Worm (Caenorhabditis elegans) whole organism, L3 larva: Measurements from ENCODE around the gene Y105C5B.9.

Source experiments
- ZK546.5 ChIP-seq: sonication (generic microtip); optimal IDR thresholded peaks from 2 replicates; lab custom pipeline; 2017; ENCODE audit warnings: missing biosample characterization, missing genetic modification characterization
- aly-2 ChIP-seq: fragments of 150-350 bp; optimal IDR thresholded peaks from 2 replicates; lab custom pipeline; 2014; ENCODE audit warnings: missing biosample characterization, missing genetic modification characterization
- ceh-16 ChIP-seq: sonication (generic microtip); optimal IDR thresholded peaks from 2 replicates; lab custom pipeline; 2017; ENCODE audit warnings: missing biosample characterization, missing genetic modification characterization
- ceh-28 ChIP-seq: fragments of 150-350 bp; optimal IDR thresholded peaks from 2 replicates; lab custom pipeline; 2014; ENCODE audit warnings: missing biosample characterization, missing genetic modification reagents, missing genetic modification characterization
- ceh-82 ChIP-seq: fragments of 150-350 bp; optimal IDR thresholded peaks from 2 replicates; lab custom pipeline; 2014; ENCODE audit warnings: missing biosample characterization, missing genetic modification characterization
- ceh-9 ChIP-seq: sonication (generic microtip); optimal IDR thresholded peaks from 2 replicates; lab custom pipeline; 2018; ENCODE audit warnings: missing biosample characterization, missing genetic modification characterization
- daf-12 ChIP-seq: fragments of 150-350 bp; optimal IDR thresholded peaks from 2 replicates; lab custom pipeline; 2014; ENCODE audit warnings: missing biosample characterization, missing genetic modification reagents, missing genetic modification characterization
- egl-27 ChIP-seq: sonication (generic microtip); optimal IDR thresholded peaks from 4 replicates; lab custom pipeline; 2017; ENCODE audit warnings: missing biosample characterization, missing genetic modification reagents, missing genetic modification characterization
- egl-5 ChIP-seq: fragments of 150-350 bp; optimal IDR thresholded peaks from 2 replicates; lab custom pipeline; 2017; ENCODE audit warnings: missing biosample characterization, missing genetic modification reagents, missing genetic modification characterization, inconsistent platforms
- elt-2 ChIP-seq: sonication (generic microtip); optimal IDR thresholded peaks from 2 replicates; lab custom pipeline; 2016; ENCODE audit warnings: missing genetic modification reagents, mild to moderate bottlenecking, missing genetic modification characterization, missing compliant biosample characterization
- elt-3 ChIP-seq, 3 experiments: fragments of 150-350 bp in 1 of 3; sonication (generic microtip) in 2 of 3; optimal IDR thresholded peaks; 2 replicates in 2 of 3; 4 replicates in 1 of 3; lab custom pipeline; 2014 to 2017; ENCODE audit warnings: missing biosample characterization in 3 of 3, missing genetic modification characterization in 3 of 3
- eor-1 ChIP-seq, 2 experiments: fragments of 150-350 bp; optimal IDR thresholded peaks; 2 replicates each; lab custom pipeline; 2014 to 2018; ENCODE audit warnings: missing biosample characterization in 2 of 2, missing genetic modification characterization in 2 of 2
- hmg-11 ChIP-seq: sonication (generic microtip); optimal IDR thresholded peaks from 2 replicates; lab custom pipeline; 2016; ENCODE audit warnings: missing genetic modification characterization, missing compliant biosample characterization
- jun-1 ChIP-seq: fragments of 150-350 bp; optimal IDR thresholded peaks from 2 replicates; lab custom pipeline; 2014; ENCODE audit warnings: missing biosample characterization, missing genetic modification reagents, missing genetic modification characterization
- lin-15B ChIP-seq: fragments of 150-350 bp; optimal IDR thresholded peaks from 2 replicates; lab custom pipeline; 2014; ENCODE audit warnings: missing biosample characterization, missing genetic modification characterization
- mdl-1 ChIP-seq: fragments of 150-350 bp; optimal IDR thresholded peaks from 2 replicates; lab custom pipeline; 2014; ENCODE audit warnings: missing biosample characterization, missing genetic modification characterization
- mml-1 ChIP-seq: fragments of 150-350 bp; sonication (generic microtip); optimal IDR thresholded peaks from 3 replicates; lab custom pipeline; 2014; ENCODE audit warnings: missing biosample characterization, missing genetic modification characterization
- nfya-1 ChIP-seq: sonication (generic microtip); optimal IDR thresholded peaks from 2 replicates; lab custom pipeline; 2017; ENCODE audit warnings: missing genetic modification characterization, mild to moderate bottlenecking, missing compliant biosample characterization, antibody characterized with exemption, moderate library complexity; ENCODE audit not compliant: insufficient read depth
- nhr-11 ChIP-seq: fragments of 150-350 bp; optimal IDR thresholded peaks from 2 replicates; lab custom pipeline; 2014; ENCODE audit warnings: missing biosample characterization, missing genetic modification characterization
- nhr-12 ChIP-seq: fragments of 150-350 bp; optimal IDR thresholded peaks from 2 replicates; lab custom pipeline; 2014; ENCODE audit warnings: missing biosample characterization, missing genetic modification characterization
- nhr-23 ChIP-seq: fragments of 150-350 bp; optimal IDR thresholded peaks from 2 replicates; lab custom pipeline; 2014; ENCODE audit warnings: missing biosample characterization, missing genetic modification reagents, missing genetic modification characterization
- nhr-237 ChIP-seq: fragments of 150-350 bp; optimal IDR thresholded peaks from 2 replicates; lab custom pipeline; 2014; ENCODE audit warnings: missing biosample characterization, missing genetic modification characterization
- nhr-25 ChIP-seq: sonication (generic microtip); optimal IDR thresholded peaks from 2 replicates; lab custom pipeline; 2017; ENCODE audit warnings: missing biosample characterization, missing genetic modification characterization
- nhr-28 ChIP-seq: fragments of 150-350 bp; optimal IDR thresholded peaks from 2 replicates; lab custom pipeline; 2014; ENCODE audit warnings: missing biosample characterization, missing genetic modification characterization
- nhr-43 ChIP-seq: sonication (generic microtip); optimal IDR thresholded peaks from 2 replicates; lab custom pipeline; 2016; ENCODE audit warnings: mild to moderate bottlenecking, missing genetic modification characterization, missing compliant biosample characterization; ENCODE audit not compliant: poor library complexity, severe bottlenecking
- nhr-67 ChIP-seq: fragments of 150-350 bp; optimal IDR thresholded peaks from 2 replicates; lab custom pipeline; 2014; ENCODE audit warnings: missing biosample characterization, missing genetic modification characterization
- nhr-77 ChIP-seq: fragments of 150-350 bp; optimal IDR thresholded peaks from 2 replicates; lab custom pipeline; 2014; ENCODE audit warnings: missing biosample characterization, missing genetic modification characterization
- pqm-1 ChIP-seq: fragments of 150-350 bp; optimal IDR thresholded peaks from 2 replicates; lab custom pipeline; 2017; ENCODE audit warnings: missing biosample characterization, missing genetic modification characterization, inconsistent platforms
- sea-2 ChIP-seq: fragments of 150-350 bp; sonication (generic microtip); optimal IDR thresholded peaks from 4 replicates; lab custom pipeline; 2014; ENCODE audit warnings: missing biosample characterization, missing genetic modification reagents, missing genetic modification characterization
- skn-1 ChIP-seq: fragments of 150-350 bp; optimal IDR thresholded peaks from 2 replicates; lab custom pipeline; 2014; ENCODE audit warnings: missing biosample characterization, missing genetic modification characterization
- tbx-2 ChIP-seq: sonication (generic microtip); optimal IDR thresholded peaks from 2 replicates; lab custom pipeline; 2016; ENCODE audit warnings: mild to moderate bottlenecking, missing genetic modification characterization, missing compliant biosample characterization
- unc-62 ChIP-seq: fragments of 150-350 bp; sonication (generic microtip); optimal IDR thresholded peaks from 4 replicates; lab custom pipeline; 2014; ENCODE audit warnings: missing biosample characterization, missing genetic modification reagents, missing genetic modification characterization
- ztf-11 ChIP-seq: fragments of 150-350 bp; optimal IDR thresholded peaks from 2 replicates; lab custom pipeline; 2014; ENCODE audit warnings: missing biosample characterization, missing genetic modification characterization

Gene Y105C5B.9

ce11 chrIV:15933100-15933499 is 2.7 kb downstream of the Y105C5B.9 start:
- peak; percentile 20 for TF ChIP-seq elt-2 (tag; lab: Kevin White, UChicago)
- peak; percentile 33 for TF ChIP-seq pqm-1 (tag; lab: Kevin White, UChicago)

ce11 chrIV:15933814-15934213 is 3.4 kb downstream of the Y105C5B.9 start, which contains the start of gene srv-16:
Gene srv-16, minus strand, starts transcription at chrIV:15933914.
- TF ChIP-seq jun-1 (tag; lab: Kevin White, UChicago), result no peak
- no peak for TF ChIP-seq elt-2 (tag; lab: Kevin White, UChicago)
- TF ChIP-seq skn-1 (tag; lab: Kevin White, UChicago), result no peak
- no peak for TF ChIP-seq nhr-23
- no peak for TF ChIP-seq egl-5 (tag; lab: Kevin White, UChicago)
- TF ChIP-seq nhr-11 (tag; lab: Kevin White, UChicago), result no peak
- TF ChIP-seq sea-2 (GFP tag; lab: Kevin White, UChicago), result no peak

ce11 chrIV:15937088-15937487 is 6.7 kb downstream of the Y105C5B.9 start:
- no peak for TF ChIP-seq skn-1 (tag; lab: Kevin White, UChicago)
- no peak for TF ChIP-seq nhr-12
- no peak for TF ChIP-seq ceh-82 (tag; lab: Kevin White, UChicago)
- no peak for TF ChIP-seq unc-62 (GFP tag; lab: Kevin White, UChicago)
- no peak for TF ChIP-seq sea-2 (GFP tag; lab: Kevin White, UChicago)
- no peak for TF ChIP-seq nhr-28
- TF ChIP-seq nhr-237, result no peak

- TF ChIP-seq nhr-25 (tag; lab: Kevin White, UChicago), result no peak
- no peak for TF ChIP-seq mml-1 (tag; lab: Kevin White, UChicago)
- TF ChIP-seq ZK546.5 (tag; lab: Kevin White, UChicago), result no peak
- no peak for TF ChIP-seq egl-27 (tag; lab: Kevin White, UChicago)
- no peak for TF ChIP-seq elt-3 (tag; optimal IDR thresholded peaks at IDR 0.05; lab: Kevin White, UChicago)
- TF ChIP-seq nhr-237, result no peak
- TF ChIP-seq nfya-1 (tag; lab: Kevin White, UChicago), result no peak
- no peak for TF ChIP-seq nhr-77
- no peak for TF ChIP-seq eor-1 (tag; optimal IDR thresholded peaks at IDR 0.05; lab: Kevin White, UChicago)
- no peak for TF ChIP-seq nhr-43
- TF ChIP-seq elt-2 (tag; lab: Kevin White, UChicago), result no peak
- TF ChIP-seq mdl-1, result no peak
- TF ChIP-seq pqm-1 (tag; lab: Kevin White, UChicago), result no peak
- TF ChIP-seq ceh-28 (tag; lab: Kevin White, UChicago), result no peak
- no peak for TF ChIP-seq lin-15B
- no peak for TF ChIP-seq nhr-12
- no peak for TF ChIP-seq egl-5 (tag; lab: Kevin White, UChicago)
- TF ChIP-seq ceh-16 (tag; lab: Kevin White, UChicago), result no peak
- TF ChIP-seq, all 47 proteins: peak for 0
Measured at ce11 chrIV:15938471-15938870, 8.1 kb downstream of the Y105C5B.9 start.

- TF ChIP-seq ceh-9 (tag; lab: Kevin White, UChicago) (no peak), sea-2 (GFP tag; lab: Kevin White, UChicago) (no peak), aly-2 (tag; lab: Kevin White, UChicago) (no peak), nhr-67 (no peak), eor-1 (tag; optimal IDR thresholded peaks at IDR 0.05; lab: Kevin White, UChicago) (no peak), nhr-237 (no peak), egl-5 (tag; lab: Kevin White, UChicago) (no peak), pqm-1 (tag; lab: Kevin White, UChicago) (no peak), lin-15B (no peak), nhr-12 (no peak)
Measured at ce11 chrIV:15940811-15941210, 10.4 kb downstream of the Y105C5B.9 start.

ce11 chrIV:15941403-15941802 is 11.0 kb downstream of the Y105C5B.9 start, which contains the start of gene Y105C5B.11:
Gene Y105C5B.11, minus strand, starts transcription at chrIV:15941503.
- TF ChIP-seq nhr-28, result no peak
- no peak for TF ChIP-seq ceh-9 (tag; lab: Kevin White, UChicago)
- no peak for TF ChIP-seq ZK546.5 (tag; lab: Kevin White, UChicago)
- TF ChIP-seq unc-62 (GFP tag; lab: Kevin White, UChicago), result no peak
- no peak for TF ChIP-seq nhr-12
- no peak for TF ChIP-seq tbx-2 (tag; lab: Kevin White, UChicago)
- no peak for TF ChIP-seq ceh-82 (tag; lab: Kevin White, UChicago)
- no peak for TF ChIP-seq ztf-11 (tag; lab: Kevin White, UChicago)
- no peak for TF ChIP-seq daf-12 (tag; lab: Kevin White, UChicago)
- TF ChIP-seq hmg-11, result no peak
